Worm (Caenorhabditis elegans) whole organism, L2 larva: ENCODE data around the gene F29G9.1.

Experiments
- ZK546.5 ChIP-seq: sonication (generic microtip); optimal IDR thresholded peaks from 2 replicates; lab custom pipeline; 2017; ENCODE audit warnings: missing biosample characterization, missing genetic modification characterization
- ama-1 ChIP-seq: fragments of 150-350 bp; optimal IDR thresholded peaks from 2 replicates; lab custom pipeline; 2018; ENCODE audit warnings: inconsistent platforms
- elt-3 ChIP-seq: sonication (generic microtip); optimal IDR thresholded peaks from 2 replicates; lab custom pipeline; 2017; ENCODE audit warnings: missing biosample characterization, missing genetic modification characterization
- gmeb-1 ChIP-seq: fragments of 150-350 bp; optimal IDR thresholded peaks from 2 replicates; lab custom pipeline; 2014; ENCODE audit warnings: missing biosample characterization, missing genetic modification characterization
- nhr-237 ChIP-seq: fragments of 150-350 bp; optimal IDR thresholded peaks from 2 replicates; lab custom pipeline; 2014; ENCODE audit warnings: missing biosample characterization, missing genetic modification characterization
- sem-4 ChIP-seq: fragments of 150-350 bp; optimal IDR thresholded peaks from 2 replicates; lab custom pipeline; 2014; ENCODE audit warnings: missing biosample characterization, missing genetic modification reagents, missing genetic modification characterization
- snpc-4 ChIP-seq: fragments of 150-350 bp; optimal IDR thresholded peaks from 2 replicates; lab custom pipeline; 2014; ENCODE audit warnings: missing biosample characterization, missing genetic modification characterization
- unc-62 ChIP-seq: fragments of 150-350 bp; optimal IDR thresholded peaks from 2 replicates; lab custom pipeline; 2014; ENCODE audit warnings: missing biosample characterization, missing genetic modification reagents, missing genetic modification characterization

ce11 chrV:6044448-6044847, 5.5 kb downstream of the F29G9.1 start:
- TF ChIP-seq elt-3, result no peak
- TF ChIP-seq nhr-237 (tag; lab: Kevin White, UChicago), result no peak
- TF ChIP-seq ZK546.5 (tag; lab: Kevin White, UChicago), result no peak
- no peak for TF ChIP-seq unc-62
- TF ChIP-seq snpc-4 (tag; lab: Kevin White, UChicago), result no peak
- TF ChIP-seq ama-1 (lab: Kevin White, UChicago), result no peak
- no peak for TF ChIP-seq sem-4 (tag; lab: Kevin White, UChicago)
- no peak for TF ChIP-seq gmeb-1 (tag; lab: Kevin White, UChicago)
